Fruit fly (Drosophila melanogaster) whole organism: ENCODE data around the gene Diap1.

Experiments
- CG8478 ChIP-seq: fragments of >200 bp; optimal IDR thresholded peaks from 2 replicates; lab custom pipeline; 2018; ENCODE audit warnings: inconsistent platforms
- Dll ChIP-seq: fragments of >200 bp; optimal IDR thresholded peaks from 2 replicates; lab custom pipeline; 2017
- EcR ChIP-seq, 2 experiments: fragments of >200 bp; optimal IDR thresholded peaks; 2 replicates each; lab custom pipeline; 2017; ENCODE audit warnings: missing biosample characterization in 2 of 2, missing genetic modification characterization in 2 of 2, missing genetic modification reagents in 2 of 2
- pan ChIP-seq: fragments of >200 bp; optimal IDR thresholded peaks from 2 replicates; lab custom pipeline; 2017
- psq ChIP-seq: fragments of >200 bp; optimal IDR thresholded peaks from 2 replicates; lab custom pipeline; 2017
- usp ChIP-seq: fragments of >200 bp; optimal IDR thresholded peaks from 2 replicates; lab custom pipeline; 2017; ENCODE audit warnings: missing biosample characterization, missing genetic modification characterization, mixed read lengths

DNA sequence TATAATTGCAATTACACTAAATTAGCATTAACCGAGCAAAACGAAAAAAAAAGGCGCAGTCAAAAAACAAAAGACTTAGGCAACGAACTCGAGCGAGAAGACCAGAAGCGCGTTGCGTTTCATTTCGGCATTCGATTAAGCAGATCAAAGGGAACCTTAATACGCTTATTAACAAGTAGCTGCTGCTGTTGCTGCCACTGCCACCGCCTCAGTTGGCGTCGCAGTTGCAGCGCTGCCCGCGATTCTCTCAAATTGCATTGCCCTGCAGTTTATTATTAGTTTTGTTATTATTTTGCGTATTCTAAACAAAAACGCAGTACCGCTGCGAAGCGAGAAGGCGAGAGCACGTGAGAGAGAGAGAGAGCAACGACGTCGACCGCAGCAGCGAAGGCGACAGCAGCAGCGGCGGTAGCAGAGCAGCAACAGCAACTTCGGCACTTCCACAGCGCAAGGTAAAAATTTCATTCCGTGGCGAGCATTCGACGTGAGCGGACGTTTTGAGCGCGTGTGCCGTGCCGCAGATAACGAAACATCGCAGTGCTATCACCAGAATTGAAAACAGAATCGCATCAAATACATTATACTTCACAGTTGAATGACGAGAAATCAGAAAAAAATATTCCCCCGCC is 27.7 kb downstream of the Diap1 start, which contains the start of gene Notum:
- TF ChIP-seq psq (lab: Kevin White, UChicago) (no peak), usp (GFP tag; lab: Kevin White, UChicago) (no peak), pan (lab: Kevin White, UChicago) (no peak), EcR (GFP tag; optimal IDR thresholded peaks at IDR 0.05; lab: Kevin White, UChicago) (no peak), CG8478 (lab: Kevin White, UChicago) (no peak), Dll (lab: Kevin White, UChicago) (no peak)
